Worm (Caenorhabditis elegans) whole organism, L3 larva: ENCODE measurements around the gene smg-6.
A peak's percentile ranks its signal among the peaks of the same experiment; 100 is the strongest.

ENCODE experiments used
- R02D3.7 ChIP-seq: fragments of 150-350 bp; optimal IDR thresholded peaks from 2 replicates; lab custom pipeline; 2014; ENCODE audit warnings: missing biosample characterization, missing genetic modification characterization
- ZK546.5 ChIP-seq: sonication (generic microtip); optimal IDR thresholded peaks from 2 replicates; lab custom pipeline; 2017; ENCODE audit warnings: missing biosample characterization, missing genetic modification characterization
- aly-2 ChIP-seq: fragments of 150-350 bp; optimal IDR thresholded peaks from 2 replicates; lab custom pipeline; 2014; ENCODE audit warnings: missing biosample characterization, missing genetic modification characterization
- ama-1 ChIP-seq: fragments of 150-350 bp; optimal IDR thresholded peaks from 2 replicates; lab custom pipeline; 2018
- ceh-16 ChIP-seq: sonication (generic microtip); optimal IDR thresholded peaks from 2 replicates; lab custom pipeline; 2017; ENCODE audit warnings: missing biosample characterization, missing genetic modification characterization
- ceh-28 ChIP-seq: fragments of 150-350 bp; optimal IDR thresholded peaks from 2 replicates; lab custom pipeline; 2014; ENCODE audit warnings: missing biosample characterization, missing genetic modification reagents, missing genetic modification characterization
- ceh-82 ChIP-seq: fragments of 150-350 bp; optimal IDR thresholded peaks from 2 replicates; lab custom pipeline; 2014; ENCODE audit warnings: missing biosample characterization, missing genetic modification characterization
- ceh-9 ChIP-seq: sonication (generic microtip); optimal IDR thresholded peaks from 2 replicates; lab custom pipeline; 2018; ENCODE audit warnings: missing biosample characterization, missing genetic modification characterization
- daf-12 ChIP-seq: fragments of 150-350 bp; optimal IDR thresholded peaks from 2 replicates; lab custom pipeline; 2014; ENCODE audit warnings: missing biosample characterization, missing genetic modification reagents, missing genetic modification characterization
- egl-27 ChIP-seq: sonication (generic microtip); optimal IDR thresholded peaks from 4 replicates; lab custom pipeline; 2017; ENCODE audit warnings: missing biosample characterization, missing genetic modification reagents, missing genetic modification characterization
- egl-5 ChIP-seq: fragments of 150-350 bp; optimal IDR thresholded peaks from 2 replicates; lab custom pipeline; 2017; ENCODE audit warnings: missing biosample characterization, missing genetic modification reagents, missing genetic modification characterization, inconsistent platforms
- elt-1 ChIP-seq: fragments of 150-350 bp; optimal IDR thresholded peaks from 2 replicates; lab custom pipeline; 2014; ENCODE audit warnings: missing biosample characterization, missing genetic modification characterization
- elt-2 ChIP-seq: sonication (generic microtip); optimal IDR thresholded peaks from 2 replicates; lab custom pipeline; 2016; ENCODE audit warnings: missing genetic modification reagents, mild to moderate bottlenecking, missing genetic modification characterization, missing compliant biosample characterization
- elt-3 ChIP-seq, 3 experiments: fragments of 150-350 bp in 1 of 3; sonication (generic microtip) in 2 of 3; optimal IDR thresholded peaks; 2 replicates in 2 of 3; 4 replicates in 1 of 3; lab custom pipeline; 2014 to 2017; ENCODE audit warnings: missing biosample characterization in 3 of 3, missing genetic modification characterization in 3 of 3
- eor-1 ChIP-seq, 2 experiments: fragments of 150-350 bp; optimal IDR thresholded peaks; 2 replicates each; lab custom pipeline; 2014 to 2018; ENCODE audit warnings: missing biosample characterization in 2 of 2, missing genetic modification characterization in 2 of 2
- fkh-10 ChIP-seq: sonication (generic microtip); optimal IDR thresholded peaks from 2 replicates; lab custom pipeline; 2017; ENCODE audit warnings: missing biosample characterization, missing genetic modification reagents, missing genetic modification characterization
- fkh-2 ChIP-seq: fragments of 150-350 bp; optimal IDR thresholded peaks from 2 replicates; lab custom pipeline; 2014; ENCODE audit warnings: missing biosample characterization, missing genetic modification reagents, missing genetic modification characterization
- fos-1 ChIP-seq: fragments of 150-350 bp; optimal IDR thresholded peaks from 2 replicates; lab custom pipeline; 2014; ENCODE audit warnings: missing biosample characterization, missing genetic modification characterization
- hmg-11 ChIP-seq: sonication (generic microtip); optimal IDR thresholded peaks from 2 replicates; lab custom pipeline; 2016; ENCODE audit warnings: missing genetic modification characterization, missing compliant biosample characterization
- jun-1 ChIP-seq: fragments of 150-350 bp; optimal IDR thresholded peaks from 2 replicates; lab custom pipeline; 2014; ENCODE audit warnings: missing biosample characterization, missing genetic modification reagents, missing genetic modification characterization
- lin-15B ChIP-seq: fragments of 150-350 bp; optimal IDR thresholded peaks from 2 replicates; lab custom pipeline; 2014; ENCODE audit warnings: missing biosample characterization, missing genetic modification characterization
- lin-39 ChIP-seq: fragments of 150-350 bp; optimal IDR thresholded peaks from 2 replicates; lab custom pipeline; 2018; ENCODE audit warnings: missing biosample characterization, missing genetic modification reagents, missing genetic modification characterization
- lsy-12 ChIP-seq: sonication (generic microtip); optimal IDR thresholded peaks from 2 replicates; lab custom pipeline; 2016; ENCODE audit warnings: mild to moderate bottlenecking, missing genetic modification characterization, missing compliant biosample characterization
- mdl-1 ChIP-seq: fragments of 150-350 bp; optimal IDR thresholded peaks from 2 replicates; lab custom pipeline; 2014; ENCODE audit warnings: missing biosample characterization, missing genetic modification characterization
- mml-1 ChIP-seq: fragments of 150-350 bp; sonication (generic microtip); optimal IDR thresholded peaks from 3 replicates; lab custom pipeline; 2014; ENCODE audit warnings: missing biosample characterization, missing genetic modification characterization
- nfya-1 ChIP-seq: sonication (generic microtip); optimal IDR thresholded peaks from 2 replicates; lab custom pipeline; 2017; ENCODE audit warnings: missing genetic modification characterization, mild to moderate bottlenecking, missing compliant biosample characterization, antibody characterized with exemption, moderate library complexity; ENCODE audit not compliant: insufficient read depth
- nhr-11 ChIP-seq: fragments of 150-350 bp; optimal IDR thresholded peaks from 2 replicates; lab custom pipeline; 2014; ENCODE audit warnings: missing biosample characterization, missing genetic modification characterization
- nhr-12 ChIP-seq: fragments of 150-350 bp; optimal IDR thresholded peaks from 2 replicates; lab custom pipeline; 2014; ENCODE audit warnings: missing biosample characterization, missing genetic modification characterization
- nhr-23 ChIP-seq: fragments of 150-350 bp; optimal IDR thresholded peaks from 2 replicates; lab custom pipeline; 2014; ENCODE audit warnings: missing biosample characterization, missing genetic modification reagents, missing genetic modification characterization
- nhr-237 ChIP-seq: fragments of 150-350 bp; optimal IDR thresholded peaks from 2 replicates; lab custom pipeline; 2014; ENCODE audit warnings: missing biosample characterization, missing genetic modification characterization
- nhr-25 ChIP-seq: sonication (generic microtip); optimal IDR thresholded peaks from 2 replicates; lab custom pipeline; 2017; ENCODE audit warnings: missing biosample characterization, missing genetic modification characterization
- nhr-28 ChIP-seq: fragments of 150-350 bp; optimal IDR thresholded peaks from 2 replicates; lab custom pipeline; 2014; ENCODE audit warnings: missing biosample characterization, missing genetic modification characterization
- nhr-43 ChIP-seq: sonication (generic microtip); optimal IDR thresholded peaks from 2 replicates; lab custom pipeline; 2016; ENCODE audit warnings: mild to moderate bottlenecking, missing genetic modification characterization, missing compliant biosample characterization; ENCODE audit not compliant: poor library complexity, severe bottlenecking
- nhr-67 ChIP-seq: fragments of 150-350 bp; optimal IDR thresholded peaks from 2 replicates; lab custom pipeline; 2014; ENCODE audit warnings: missing biosample characterization, missing genetic modification characterization
- nhr-76 ChIP-seq: fragments of 150-350 bp; sonication (generic microtip); optimal IDR thresholded peaks from 5 replicates; lab custom pipeline; 2014; ENCODE audit warnings: missing biosample characterization, missing genetic modification characterization
- nhr-77 ChIP-seq: fragments of 150-350 bp; optimal IDR thresholded peaks from 2 replicates; lab custom pipeline; 2014; ENCODE audit warnings: missing biosample characterization, missing genetic modification characterization
- pha-4 ChIP-seq: fragments of 150-350 bp; optimal IDR thresholded peaks from 2 replicates; lab custom pipeline; 2014; ENCODE audit warnings: missing biosample characterization, missing genetic modification reagents, missing genetic modification characterization
- pqm-1 ChIP-seq: fragments of 150-350 bp; optimal IDR thresholded peaks from 2 replicates; lab custom pipeline; 2017; ENCODE audit warnings: missing biosample characterization, missing genetic modification characterization, inconsistent platforms
- sea-2 ChIP-seq: fragments of 150-350 bp; sonication (generic microtip); optimal IDR thresholded peaks from 4 replicates; lab custom pipeline; 2014; ENCODE audit warnings: missing biosample characterization, missing genetic modification reagents, missing genetic modification characterization
- skn-1 ChIP-seq: fragments of 150-350 bp; optimal IDR thresholded peaks from 2 replicates; lab custom pipeline; 2014; ENCODE audit warnings: missing biosample characterization, missing genetic modification characterization
- snpc-4 ChIP-seq: fragments of 150-350 bp; optimal IDR thresholded peaks from 2 replicates; lab custom pipeline; 2014; ENCODE audit warnings: missing biosample characterization, missing genetic modification characterization
- tbx-2 ChIP-seq: sonication (generic microtip); optimal IDR thresholded peaks from 2 replicates; lab custom pipeline; 2016; ENCODE audit warnings: mild to moderate bottlenecking, missing genetic modification characterization, missing compliant biosample characterization
- unc-39 ChIP-seq: sonication (generic microtip); optimal IDR thresholded peaks from 4 replicates; lab custom pipeline; 2017; ENCODE audit warnings: missing biosample characterization, missing genetic modification characterization
- unc-62 ChIP-seq: fragments of 150-350 bp; sonication (generic microtip); optimal IDR thresholded peaks from 4 replicates; lab custom pipeline; 2014; ENCODE audit warnings: missing biosample characterization, missing genetic modification reagents, missing genetic modification characterization
- zag-1 ChIP-seq: fragments of 150-350 bp; optimal IDR thresholded peaks from 2 replicates; lab custom pipeline; 2014; ENCODE audit warnings: missing biosample characterization, missing genetic modification characterization
- ztf-11 ChIP-seq: fragments of 150-350 bp; optimal IDR thresholded peaks from 2 replicates; lab custom pipeline; 2014; ENCODE audit warnings: missing biosample characterization, missing genetic modification characterization
- ztf-4 ChIP-seq: fragments of 150-350 bp; optimal IDR thresholded peaks from 2 replicates; lab custom pipeline; 2014; ENCODE audit warnings: missing biosample characterization, missing genetic modification characterization

The smg-6 gene

ce11 chrIII:2468202-2468601 is 5.5 kb upstream of the smg-6 start, which contains the start of the genes E02H9.9 and E02H9.1:
E02H9.9 (minus strand) TSS chrIII:2468302.
E02H9.1 (plus strand) TSS chrIII:2468486.
- TF ChIP-seq fkh-2 (tag; lab: Kevin White, UChicago), result no peak
- no peak for TF ChIP-seq ztf-4 (tag; lab: Kevin White, UChicago)
- no peak for TF ChIP-seq egl-5
- TF ChIP-seq nhr-12 (tag; lab: Kevin White, UChicago), result no peak
- TF ChIP-seq R02D3.7 (tag; lab: Kevin White, UChicago), result no peak

DNA sequence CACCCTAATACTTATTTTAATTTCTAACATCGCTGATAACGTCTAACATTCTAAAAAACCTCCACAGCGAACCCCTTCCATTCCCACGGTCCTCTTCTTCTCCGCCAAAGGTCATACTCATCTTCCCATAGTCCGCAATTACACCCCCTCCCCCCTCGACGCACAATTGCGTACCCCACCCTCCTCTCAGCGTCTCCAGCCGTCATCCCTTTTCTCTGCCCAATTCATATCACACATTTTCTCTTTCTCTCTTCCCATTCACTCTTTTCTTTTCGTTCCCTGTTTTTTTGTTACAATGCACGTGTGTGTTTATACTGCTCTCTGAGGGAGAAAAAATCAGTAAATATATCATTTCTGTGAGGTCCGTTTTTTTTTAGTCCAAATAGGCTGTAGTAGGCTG is 1.8 kb upstream of the smg-6 start:
- TF ChIP-seq lin-39 (tag; lab: Kevin White, UChicago) (peak; percentile 60), nhr-77 (tag; lab: Kevin White, UChicago) (no peak), aly-2 (tag; lab: Kevin White, UChicago) (no peak), jun-1 (tag; lab: Kevin White, UChicago) (no peak), snpc-4 (tag; lab: Kevin White, UChicago) (no peak), pqm-1 (tag; lab: Kevin White, UChicago) (peak; percentile 2), fos-1 (no peak), ztf-11 (no peak), lin-15B (tag; lab: Kevin White, UChicago) (peak; percentile 53), daf-12 (tag; lab: Kevin White, UChicago) (no peak), tbx-2 (tag; lab: Kevin White, UChicago) (no peak), mdl-1 (tag; lab: Kevin White, UChicago) (no peak), eor-1 (tag; optimal IDR thresholded peaks at IDR 0.05; lab: Kevin White, UChicago) (no peak), elt-3 (tag; optimal IDR thresholded peaks at IDR 0.05; lab: Kevin White, UChicago) (no peak), nhr-11 (tag; lab: Kevin White, UChicago) (no peak), nhr-23 (tag; lab: Kevin White, UChicago) (no peak), elt-2 (tag; lab: Kevin White, UChicago) (peak; percentile 44), unc-39 (no peak), nhr-67 (tag; lab: Kevin White, UChicago) (no peak), hmg-11 (peak; percentile 83), ama-1 (lab: Kevin White, UChicago) (no peak), sea-2 (GFP tag; lab: Kevin White, UChicago) (no peak), nfya-1 (tag; lab: Kevin White, UChicago) (peak; percentile 69), fkh-2 (tag; lab: Kevin White, UChicago) (no peak), zag-1 (tag; lab: Kevin White, UChicago) (no peak), nhr-25 (tag; lab: Kevin White, UChicago) (peak; percentile 42), unc-62 (GFP tag; lab: Kevin White, UChicago) (no peak), ztf-4 (tag; lab: Kevin White, UChicago) (no peak), ceh-82 (tag; lab: Kevin White, UChicago) (no peak), ZK546.5 (tag; lab: Kevin White, UChicago) (no peak), ceh-16 (tag; lab: Kevin White, UChicago) (no peak), ceh-9 (no peak), skn-1 (no peak), nhr-237 (tag; lab: Kevin White, UChicago) (no peak), mml-1 (tag; lab: Kevin White, UChicago) (no peak), elt-1 (no peak), lsy-12 (tag; lab: Kevin White, UChicago) (no peak), fkh-10 (peak; percentile 21), ceh-28 (no peak), egl-27 (tag; lab: Kevin White, UChicago) (peak; percentile 20), egl-5 (no peak), pha-4 (peak; percentile 84), nhr-76 (tag; lab: Kevin White, UChicago) (no peak), R02D3.7 (tag; lab: Kevin White, UChicago) (no peak), nhr-43 (tag; lab: Kevin White, UChicago) (no peak), nhr-28 (tag; lab: Kevin White, UChicago) (no peak), nhr-12 (tag; lab: Kevin White, UChicago) (no peak)
